Worm (Caenorhabditis elegans) whole organism, early embryonic: ENCODE data around the gene ZK6.6.

ENCODE experiments used
- B0310.2 ChIP-seq: sonication (generic microtip); optimal IDR thresholded peaks from 2 replicates; lab custom pipeline; 2016; ENCODE audit warnings: mild to moderate bottlenecking, missing genetic modification characterization, missing compliant biosample characterization
- F13C5.2 ChIP-seq: sonication (generic microtip); optimal IDR thresholded peaks from 2 replicates; lab custom pipeline; 2017; ENCODE audit warnings: mild to moderate bottlenecking, missing genetic modification characterization, inconsistent platforms, missing compliant biosample characterization
- aly-1 ChIP-seq: sonication (generic microtip); optimal IDR thresholded peaks from 2 replicates; lab custom pipeline; 2016; ENCODE audit warnings: missing genetic modification characterization, missing compliant biosample characterization
- ama-1 ChIP-seq: fragments of 150-350 bp; optimal IDR thresholded peaks from 2 replicates; lab custom pipeline; 2014
- ceh-13 ChIP-seq: fragments of 200-800 bp; sonication (Bioruptor generic); optimal IDR thresholded peaks from 2 replicates; lab custom pipeline; 2018; ENCODE audit warnings: mild to moderate bottlenecking, missing genetic modification characterization, missing compliant biosample characterization
- ceh-36 ChIP-seq: sonication (generic microtip); optimal IDR thresholded peaks from 2 replicates; lab custom pipeline; 2016; ENCODE audit warnings: missing genetic modification characterization, inconsistent platforms, missing compliant biosample characterization
- ets-7 ChIP-seq: sonication (generic microtip); optimal IDR thresholded peaks from 2 replicates; lab custom pipeline; 2016; ENCODE audit warnings: missing genotype, missing genetic modification characterization, missing compliant biosample characterization
- flt-1 ChIP-seq: fragments of 200-800 bp; sonication (Bioruptor generic); IDR thresholded peaks from 2 replicates; pipeline ENCODE4 v1.3.6; 2022; ENCODE audit warnings: missing genetic modification characterization, missing compliant biosample characterization
- hmbx-1 ChIP-seq: sonication (generic microtip); optimal IDR thresholded peaks from 2 replicates; lab custom pipeline; 2016; ENCODE audit warnings: mild to moderate bottlenecking, missing genetic modification characterization, missing compliant biosample characterization
- hmg-4 ChIP-seq: fragments of 200-800 bp; sonication (Bioruptor generic); optimal IDR thresholded peaks from 2 replicates; lab custom pipeline; 2018; ENCODE audit warnings: mild to moderate bottlenecking, missing genetic modification characterization, missing compliant biosample characterization
- hnd-1 ChIP-seq: sonication (generic microtip); optimal IDR thresholded peaks from 2 replicates; lab custom pipeline; 2016; ENCODE audit warnings: missing genetic modification characterization, missing compliant biosample characterization
- pes-1 ChIP-seq: fragments of 200-800 bp; sonication (Bioruptor generic); IDR thresholded peaks from 2 replicates; pipeline ENCODE4 v1.3.6; 2022; ENCODE audit warnings: missing genetic modification reagents, missing genetic modification characterization, missing compliant biosample characterization
- scrt-1 ChIP-seq: fragments of 200-800 bp; sonication (Bioruptor generic); IDR thresholded peaks from 2 replicates; pipeline ENCODE4 v1.3.6; 2022; ENCODE audit warnings: missing genetic modification characterization, missing compliant biosample characterization
- sea-1 ChIP-seq: fragments of 200-800 bp; sonication (Bioruptor generic); conservative IDR thresholded peaks from 2 replicates; pipeline ENCODE4 v1.3.6; 2022; ENCODE audit warnings: missing genetic modification characterization, missing compliant biosample characterization
- tbx-11 ChIP-seq: fragments of 200-800 bp; sonication (Bioruptor generic); IDR thresholded peaks from 2 replicates; pipeline ENCODE4 v1.3.6; 2022; ENCODE audit warnings: missing genetic modification characterization, missing compliant biosample characterization
- tbx-37 ChIP-seq: fragments of 200-800 bp; sonication (Bioruptor generic); conservative IDR thresholded peaks from 2 replicates; pipeline ENCODE4 v1.3.6; 2022; ENCODE audit warnings: missing genetic modification reagents, missing genetic modification characterization, missing compliant biosample characterization
- tra-4 ChIP-seq: sonication (generic microtip); optimal IDR thresholded peaks from 2 replicates; lab custom pipeline; 2017; ENCODE audit warnings: missing genetic modification characterization, missing compliant biosample characterization

ZK6.6 gene

DNA sequence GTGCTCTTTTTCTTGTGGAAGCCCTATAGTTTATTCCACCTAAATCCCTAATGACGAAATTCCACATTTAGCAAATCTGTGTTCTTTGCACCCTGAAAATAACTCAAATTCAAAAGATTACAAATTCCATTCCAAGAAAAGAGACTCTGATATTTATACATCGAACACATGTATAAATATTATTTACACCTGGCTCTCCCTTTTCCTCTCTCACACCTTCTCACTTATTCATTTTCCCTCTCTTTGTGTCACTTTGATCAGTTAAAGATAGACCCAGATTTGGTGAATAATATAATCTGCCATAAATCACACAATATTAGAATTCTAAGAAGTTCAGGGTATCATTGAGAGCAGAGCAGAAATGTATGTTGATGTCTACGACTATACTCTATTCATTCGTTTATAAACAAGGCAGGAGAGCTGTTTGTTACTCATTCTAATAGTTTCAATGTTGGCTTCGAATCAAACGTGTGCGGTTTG, 3.7 kb downstream of the ZK6.6 start, which contains the start of gene nhr-254:
Gene nhr-254 (plus strand): TSS at position 430 of the 480 bp plus-strand sequence.
- TF ChIP-seq B0310.2 (tag; lab: Kevin White, UChicago), result no peak

DNA sequence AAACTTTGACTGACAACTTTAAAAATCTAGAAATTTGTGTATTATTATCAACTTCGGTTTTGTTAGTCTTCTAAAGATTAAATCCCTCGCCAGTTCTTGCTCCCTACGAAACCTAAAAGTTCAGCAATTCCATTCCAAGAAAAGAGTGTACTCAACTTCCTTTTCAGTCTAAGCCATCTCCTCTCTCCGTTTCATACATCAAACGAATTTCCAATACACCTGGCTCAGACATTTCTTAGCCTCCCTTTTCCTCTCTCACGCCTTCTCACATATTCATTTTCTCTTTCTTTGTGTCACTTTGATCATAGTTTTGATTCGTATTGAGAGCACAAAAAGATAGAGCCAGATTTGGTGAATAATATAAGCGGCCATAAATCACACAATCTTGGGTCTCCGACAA, 7.8 kb downstream of the ZK6.6 start, which contains the start of gene nhr-253:
Gene nhr-253 (plus strand): TSS at position 285 of the 400 bp plus-strand sequence.
- TF ChIP-seq sea-1 (GFP tag; lab: Robert Waterston, UW), result no peak
- no peak for TF ChIP-seq scrt-1 (GFP tag; lab: Robert Waterston, UW)
- no peak for TF ChIP-seq hmg-4
- TF ChIP-seq aly-1 (tag; lab: Kevin White, UChicago), result no peak
- TF ChIP-seq ceh-13 (GFP tag; lab: Kevin White, UChicago), result no peak
- no peak for TF ChIP-seq F13C5.2

DNA sequence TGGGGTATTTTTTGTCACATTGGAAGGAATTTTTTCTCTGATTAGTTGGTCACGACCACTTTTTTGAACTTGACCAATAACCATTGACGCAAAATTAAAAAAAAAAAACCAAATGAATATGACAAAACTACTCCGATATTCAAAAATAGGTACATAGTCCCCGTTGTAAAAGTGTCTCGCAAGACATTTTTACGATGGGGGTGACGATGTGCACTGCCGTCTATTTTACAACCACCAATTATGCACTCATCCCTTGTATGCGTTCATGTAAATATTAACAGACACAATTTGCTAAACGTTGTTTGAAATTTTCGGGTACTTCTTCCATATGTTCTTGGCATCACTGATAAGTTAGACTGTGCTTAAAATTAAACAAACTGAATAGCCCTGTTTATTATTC, 11.2 kb downstream of the ZK6.6 start, which contains the start of gene scl-27:
Gene scl-27 (plus strand): TSS at position 301 of the 400 bp plus-strand sequence.
- TF ChIP-seq ets-7 (tag; lab: Kevin White, UChicago), result no peak
- TF ChIP-seq sea-1 (GFP tag; lab: Robert Waterston, UW), result no peak
- TF ChIP-seq B0310.2 (tag; lab: Kevin White, UChicago), result no peak
- TF ChIP-seq hnd-1, result no peak
- no peak for TF ChIP-seq ceh-36 (tag; lab: Kevin White, UChicago)
- TF ChIP-seq scrt-1 (GFP tag; lab: Robert Waterston, UW), result no peak
- TF ChIP-seq hmg-4, result no peak
- no peak for TF ChIP-seq tbx-37
- no peak for TF ChIP-seq aly-1 (tag; lab: Kevin White, UChicago)
- TF ChIP-seq ama-1 (lab: Kevin White, UChicago), result no peak
- no peak for TF ChIP-seq pes-1 (GFP tag; lab: Robert Waterston, UW)
- TF ChIP-seq ceh-13 (GFP tag; lab: Kevin White, UChicago), result no peak

DNA sequence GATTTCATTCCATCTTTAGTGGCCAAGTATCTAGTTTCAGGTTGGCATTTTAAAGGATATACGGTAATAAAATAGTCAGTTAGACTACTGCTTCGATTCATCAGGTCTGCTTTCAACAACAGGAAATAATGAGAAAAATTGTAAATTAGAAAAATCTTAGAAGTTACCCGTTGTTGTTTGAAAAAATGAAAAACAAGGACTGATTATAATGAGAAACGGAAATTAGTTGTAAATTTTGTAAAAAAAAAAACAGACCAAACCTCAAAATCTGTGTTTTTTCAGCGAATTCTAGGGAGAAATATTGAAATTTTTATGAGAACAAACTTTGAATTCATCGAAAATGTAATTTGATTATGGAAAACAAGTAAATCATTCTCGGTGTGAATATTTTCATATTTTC, 14.5 kb downstream of the ZK6.6 start, which contains the start of gene srh-62:
Gene srh-62 (minus strand): TSS at position 101 of the 400 bp plus-strand sequence.
- no peak for TF ChIP-seq B0310.2 (tag; lab: Kevin White, UChicago)
- TF ChIP-seq hmg-4, result no peak
- no peak for TF ChIP-seq ceh-13 (GFP tag; lab: Kevin White, UChicago)
- no peak for TF ChIP-seq tbx-11 (GFP tag; lab: Robert Waterston, UW)
- TF ChIP-seq aly-1 (tag; lab: Kevin White, UChicago), result no peak
- TF ChIP-seq ama-1 (lab: Kevin White, UChicago), result no peak
- no peak for TF ChIP-seq hnd-1
- no peak for TF ChIP-seq F13C5.2
- TF ChIP-seq hmbx-1 (tag; lab: Kevin White, UChicago), result no peak

DNA sequence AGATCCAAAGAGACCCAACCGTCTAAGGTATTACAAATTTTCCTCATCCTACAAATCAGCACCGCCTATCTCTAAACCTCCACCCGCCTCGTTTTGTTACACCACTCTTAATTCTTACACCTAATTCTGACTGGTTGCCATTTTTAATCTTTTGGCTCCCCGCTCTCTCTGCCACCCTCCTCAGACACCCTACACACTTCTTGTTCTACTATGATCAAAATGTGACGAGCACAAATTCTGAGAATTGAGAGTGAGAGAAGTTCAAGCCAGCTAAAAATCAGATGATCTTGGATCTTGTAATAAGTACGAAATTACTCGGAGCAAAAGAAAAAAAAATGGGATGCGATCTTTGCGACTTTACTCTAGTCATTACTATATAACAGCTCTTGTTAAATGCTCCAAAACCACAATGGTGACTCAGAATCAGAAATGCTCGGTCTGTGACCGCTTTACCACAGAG, 15.7 kb downstream of the ZK6.6 start, which contains the start of gene nhr-252:
Gene nhr-252 (plus strand): TSS at position 410 of the 460 bp plus-strand sequence.
- TF ChIP-seq hmg-4, result no peak
- TF ChIP-seq F13C5.2, result no peak
- no peak for TF ChIP-seq tra-4 (tag; lab: Kevin White, UChicago)
- TF ChIP-seq hmbx-1 (tag; lab: Kevin White, UChicago), result no peak
- TF ChIP-seq sea-1 (GFP tag; lab: Robert Waterston, UW), result no peak

DNA sequence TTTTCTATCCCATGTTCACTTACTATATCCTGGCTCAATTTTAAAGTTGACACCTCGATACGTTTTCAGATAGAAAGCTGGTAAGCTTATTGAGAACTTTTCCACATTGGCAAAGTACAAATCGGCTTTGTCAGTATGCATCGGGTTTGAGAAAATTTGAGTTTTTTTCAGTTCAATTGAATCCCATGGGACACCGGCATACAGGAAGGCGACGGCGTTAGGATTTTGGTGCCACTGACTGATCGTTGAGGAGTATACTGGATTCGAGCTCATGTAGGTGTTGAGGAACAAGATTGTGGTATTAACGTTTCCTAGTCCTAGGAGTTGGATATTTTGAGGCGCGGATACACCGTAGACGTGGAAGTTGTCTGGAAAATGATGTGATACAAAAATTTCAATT, 24.3 kb downstream of the ZK6.6 start:
- no peak for TF ChIP-seq tra-4 (tag; lab: Kevin White, UChicago)
- TF ChIP-seq hmbx-1 (tag; lab: Kevin White, UChicago), result no peak
- no peak for TF ChIP-seq ama-1 (lab: Kevin White, UChicago)
- TF ChIP-seq pes-1 (GFP tag; lab: Robert Waterston, UW), result no peak
- TF ChIP-seq B0310.2 (tag; lab: Kevin White, UChicago), result no peak
- no peak for TF ChIP-seq hmg-4
- no peak for TF ChIP-seq F13C5.2
- no peak for TF ChIP-seq tbx-11 (GFP tag; lab: Robert Waterston, UW)
- no peak for TF ChIP-seq flt-1 (GFP tag; lab: Robert Waterston, UW)
- no peak for TF ChIP-seq scrt-1 (GFP tag; lab: Robert Waterston, UW)
- TF ChIP-seq aly-1 (tag; lab: Kevin White, UChicago), result no peak
- no peak for TF ChIP-seq sea-1 (GFP tag; lab: Robert Waterston, UW)
- no peak for TF ChIP-seq hnd-1
- TF ChIP-seq ceh-13 (GFP tag; lab: Kevin White, UChicago), result no peak

DNA sequence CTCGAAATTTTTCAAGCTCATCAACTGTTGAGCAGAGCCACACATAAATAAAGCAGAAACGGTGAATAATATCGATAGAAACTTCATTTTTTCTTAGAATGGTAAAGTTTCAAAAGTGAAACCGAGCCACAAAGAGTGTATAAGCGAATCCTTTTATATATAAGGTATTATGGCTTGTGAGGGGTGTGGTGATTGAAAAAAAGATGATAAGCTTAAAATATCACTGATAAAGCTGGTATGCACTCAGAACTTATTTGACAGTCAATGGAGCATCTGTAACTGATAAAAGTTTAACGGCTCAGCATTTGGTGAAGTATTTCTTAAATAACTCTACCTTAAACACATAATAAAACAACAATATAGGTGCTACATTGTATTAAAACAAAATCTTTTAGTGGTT, 26.1 kb downstream of the ZK6.6 start, which contains the start of gene dod-19:
Gene dod-19 (minus strand): TSS at position 130 of the 400 bp plus-strand sequence.
- TF ChIP-seq flt-1 (GFP tag; lab: Robert Waterston, UW), result no peak
- TF ChIP-seq ceh-36 (tag; lab: Kevin White, UChicago), result no peak
- TF ChIP-seq ets-7 (tag; lab: Kevin White, UChicago), result no peak
- no peak for TF ChIP-seq hnd-1
- TF ChIP-seq B0310.2 (tag; lab: Kevin White, UChicago), result no peak
- TF ChIP-seq tbx-37, result no peak
- no peak for TF ChIP-seq hmbx-1 (tag; lab: Kevin White, UChicago)
- no peak for TF ChIP-seq scrt-1 (GFP tag; lab: Robert Waterston, UW)
- TF ChIP-seq pes-1 (GFP tag; lab: Robert Waterston, UW), result no peak
- no peak for TF ChIP-seq ama-1 (lab: Kevin White, UChicago)
- no peak for TF ChIP-seq aly-1 (tag; lab: Kevin White, UChicago)
- no peak for TF ChIP-seq tbx-11 (GFP tag; lab: Robert Waterston, UW)
- no peak for TF ChIP-seq hmg-4
- no peak for TF ChIP-seq ceh-13 (GFP tag; lab: Kevin White, UChicago)
- TF ChIP-seq F13C5.2, result no peak
- TF ChIP-seq tra-4 (tag; lab: Kevin White, UChicago), result no peak
- TF ChIP-seq sea-1 (GFP tag; lab: Robert Waterston, UW), result no peak

DNA sequence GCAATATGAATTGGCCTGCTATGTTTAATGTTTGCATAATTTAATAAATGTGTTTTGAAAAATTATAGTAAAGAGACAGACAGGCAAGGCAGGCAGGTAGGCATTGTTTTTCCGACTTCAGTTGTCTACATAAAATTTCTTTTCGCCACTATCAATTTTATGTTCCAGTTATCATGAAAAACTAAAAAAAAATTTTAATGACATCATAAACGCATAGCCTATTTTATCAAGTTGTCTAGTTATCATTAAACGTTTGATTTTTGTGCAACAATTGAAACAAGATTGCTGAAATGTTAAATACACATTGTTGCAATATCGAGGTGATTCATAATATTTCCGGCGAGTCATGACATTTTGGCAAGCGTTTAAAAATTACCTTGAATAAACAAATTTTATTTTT, 26.6 kb downstream of the ZK6.6 start:
- TF ChIP-seq hnd-1 (no peak), B0310.2 (tag; lab: Kevin White, UChicago) (no peak)
